Fruit fly (Drosophila melanogaster) S2 (cell line): ENCODE results near the gene Sfp24Bd.

Experiments used
- CG8478 ChIP-seq: fragments of >200 bp; optimal IDR thresholded peaks from 2 replicates; lab custom pipeline; 2018
- CTCF ChIP-seq, 2 experiments: fragments of >200 bp; optimal IDR thresholded peaks; 2 replicates each; lab custom pipeline; 2018

DNA sequence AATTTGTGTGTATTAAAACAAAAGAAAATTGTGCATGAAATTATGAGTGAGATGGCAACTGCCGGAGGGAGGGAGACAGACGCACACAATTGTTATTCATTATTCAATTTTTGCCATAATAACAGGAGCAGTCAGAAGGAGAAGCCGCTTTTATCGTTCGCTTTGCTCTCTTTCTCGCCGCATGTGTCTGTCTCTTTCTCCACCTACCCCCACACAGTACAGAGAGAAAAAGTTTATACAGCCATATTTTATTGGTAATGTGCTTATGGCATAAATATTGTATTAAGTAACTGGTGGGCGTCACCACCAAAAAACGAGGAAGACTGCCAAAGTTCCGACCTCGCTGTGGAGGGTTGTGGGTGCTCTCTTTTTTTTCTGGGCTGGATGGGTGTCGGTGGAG lies 13.6 kb upstream of the Sfp24Bd start:
- no peak for TF ChIP-seq CG8478 (lab: Kevin White, UChicago)
- TF ChIP-seq CTCF (optimal IDR thresholded peaks at IDR 0.05; lab: Kevin White, UChicago): no peak
